Fruit fly (Drosophila melanogaster) whole organism, embryonic: ENCODE measurements around the gene CG32813.

ENCODE experiments used
- ATbp ChIP-seq: fragments of 200-800 bp; sonication (Bioruptor generic); optimal IDR thresholded peaks from 2 replicates; lab custom pipeline; 2017; ENCODE audit warnings: missing biosample characterization, mild to moderate bottlenecking, missing genetic modification characterization, missing genetic modification reagents
- Abd-B ChIP-seq: fragments of 200-800 bp; sonication (Bioruptor generic); optimal IDR thresholded peaks from 2 replicates; lab custom pipeline; 2018; ENCODE audit warnings: missing biosample characterization, mild to moderate bottlenecking, missing genetic modification characterization, moderate library complexity
- Aef1 ChIP-seq: fragments of 200-800 bp; sonication (Bioruptor generic); IDR thresholded peaks from 3 replicates; pipeline ENCODE4 v1.3.6; 2022; ENCODE audit warnings: missing biosample characterization, missing genetic modification characterization
- CG11085 ChIP-seq: fragments of 200-800 bp; sonication (Bioruptor generic); IDR thresholded peaks from 2 replicates; pipeline ENCODE4 v1.3.6; 2022; ENCODE audit warnings: missing biosample characterization, missing genetic modification characterization
- CG11723 ChIP-seq: fragments of 200-800 bp; sonication (Bioruptor generic); optimal IDR thresholded peaks from 2 replicates; lab custom pipeline; 2017; ENCODE audit warnings: missing biosample characterization, mild to moderate bottlenecking, missing genetic modification characterization
- CG12744 ChIP-seq: fragments of 200-800 bp; sonication (Bioruptor generic); optimal IDR thresholded peaks from 2 replicates; lab custom pipeline; 2016; ENCODE audit warnings: missing biosample characterization, missing genetic modification characterization
- CG14860 ChIP-seq: fragments of 200-800 bp; sonication (Bioruptor generic); IDR thresholded peaks from 3 replicates; pipeline ENCODE4 v1.3.6; 2022; ENCODE audit warnings: missing biosample characterization, missing genetic modification characterization; ENCODE audit not compliant: partially characterized antibody
- CG14965 ChIP-seq: fragments of 200-800 bp; sonication (Bioruptor generic); optimal IDR thresholded peaks from 2 replicates; lab custom pipeline; 2016; ENCODE audit warnings: missing biosample characterization, missing genetic modification characterization, borderline replicate concordance
- CG17385 ChIP-seq: fragments of 200-800 bp; sonication (Bioruptor generic); optimal IDR thresholded peaks from 3 replicates; lab custom pipeline; 2018; ENCODE audit warnings: missing biosample characterization, mild to moderate bottlenecking, missing genetic modification characterization
- CG2129 ChIP-seq: fragments of 200-800 bp; sonication (Bioruptor generic); IDR thresholded peaks from 2 replicates; pipeline ENCODE4 v1.3.6; 2022; ENCODE audit warnings: missing biosample characterization, missing genetic modification characterization; ENCODE audit not compliant: partially characterized antibody
- CG4730 ChIP-seq: fragments of 200-800 bp; sonication (Bioruptor generic); IDR thresholded peaks from 2 replicates; pipeline ENCODE4 v1.3.6; 2022; ENCODE audit warnings: missing biosample characterization, missing genetic modification characterization
- CG6254 ChIP-seq: fragments of 200-800 bp; sonication (Bioruptor generic); optimal IDR thresholded peaks from 3 replicates; lab custom pipeline; 2017; ENCODE audit warnings: mild to moderate bottlenecking, missing biosample characterization, missing genetic modification reagents, missing genetic modification characterization
- Deaf1 ChIP-seq: fragments of 200-800 bp; optimal IDR thresholded peaks from 3 replicates; lab custom pipeline; 2019; ENCODE audit warnings: missing biosample characterization, mild to moderate bottlenecking, missing genetic modification characterization, moderate library complexity
- Dfd ChIP-seq, 2 experiments: fragments of >200 bp; optimal IDR thresholded peaks; 2 replicates each; lab custom pipeline; 2017; ENCODE audit warnings: missing biosample characterization in 2 of 2, missing genetic modification characterization in 2 of 2
- Doc3 ChIP-seq: fragments of 200-800 bp; sonication (Bioruptor generic); IDR thresholded peaks from 3 replicates; pipeline ENCODE4 v1.3.6; 2022; ENCODE audit warnings: missing biosample characterization, missing genetic modification characterization; ENCODE audit not compliant: partially characterized antibody
- Dp ChIP-seq: fragments of 200-800 bp; sonication (Bioruptor generic); optimal IDR thresholded peaks from 2 replicates; lab custom pipeline; 2018; ENCODE audit warnings: missing biosample characterization, mild to moderate bottlenecking, missing genetic modification characterization, moderate library complexity
- H15 ChIP-seq: fragments of 200-800 bp; sonication (Bioruptor generic); IDR thresholded peaks from 3 replicates; pipeline ENCODE4 v1.3.6; 2022; ENCODE audit warnings: missing biosample characterization, missing genetic modification characterization
- Hmx ChIP-seq: fragments of 200-800 bp; sonication (Bioruptor generic); optimal IDR thresholded peaks from 2 replicates; lab custom pipeline; 2016; ENCODE audit warnings: missing biosample characterization, missing genetic modification characterization
- Lim3 ChIP-seq: fragments of 200-800 bp; sonication (Bioruptor generic); IDR thresholded peaks from 2 replicates; pipeline ENCODE4 v1.3.6; 2022; ENCODE audit warnings: missing biosample characterization, missing genetic modification characterization
- Lpt ChIP-seq: fragments of >200 bp; optimal IDR thresholded peaks from 2 replicates; lab custom pipeline; 2018; ENCODE audit warnings: missing biosample characterization, missing genetic modification characterization
- MESR4 ChIP-seq: fragments of 200-800 bp; sonication (Bioruptor generic); optimal IDR thresholded peaks from 2 replicates; lab custom pipeline; 2018; ENCODE audit warnings: missing biosample characterization, mild to moderate bottlenecking, missing genetic modification characterization, moderate library complexity
- PHDP ChIP-seq: fragments of 200-800 bp; sonication (Bioruptor generic); optimal IDR thresholded peaks from 3 replicates; lab custom pipeline; 2018; ENCODE audit warnings: missing biosample characterization, mild to moderate bottlenecking, missing genetic modification characterization, moderate library complexity
- Pdp1 ChIP-seq, 2 experiments: fragments of 200-800 bp; sonication (Bioruptor generic); optimal IDR thresholded peaks; 3 replicates each; lab custom pipeline; 2016; ENCODE audit warnings: missing biosample characterization in 2 of 2, missing genetic modification characterization in 2 of 2, mild to moderate bottlenecking in 1 of 2, moderate library complexity in 1 of 2
- Sin3A ChIP-seq: fragments of >200 bp; optimal IDR thresholded peaks from 2 replicates; lab custom pipeline; 2018
- Ssrp ChIP-seq: fragments of 200-800 bp; sonication (Bioruptor generic); optimal IDR thresholded peaks from 2 replicates; lab custom pipeline; 2018; ENCODE audit warnings: missing biosample characterization, mild to moderate bottlenecking, missing genetic modification characterization, moderate library complexity
- ap ChIP-seq: fragments of 200-800 bp; sonication (Bioruptor generic); IDR thresholded peaks from 2 replicates; pipeline ENCODE4 v1.3.6; 2022; ENCODE audit warnings: missing biosample characterization, missing genetic modification characterization
- bab2 ChIP-seq: fragments of 200-800 bp; sonication (Bioruptor generic); optimal IDR thresholded peaks from 2 replicates; lab custom pipeline; 2016; ENCODE audit warnings: missing biosample characterization, missing genetic modification characterization
- bsh ChIP-seq, 2 experiments: fragments of 200-800 bp; sonication (Bioruptor generic); optimal IDR thresholded peaks; 2 replicates each; lab custom pipeline; 2017 to 2018; ENCODE audit warnings: mild to moderate bottlenecking in 2 of 2, missing biosample characterization in 2 of 2, missing genetic modification characterization in 2 of 2, moderate library complexity in 1 of 2
- cg ChIP-seq: fragments of 200-800 bp; sonication (Bioruptor generic); optimal IDR thresholded peaks from 3 replicates; lab custom pipeline; 2019; ENCODE audit warnings: missing biosample characterization, mild to moderate bottlenecking, missing genetic modification characterization, moderate library complexity
- chinmo ChIP-seq: fragments of 200-800 bp; sonication (Bioruptor generic); IDR thresholded peaks from 4 replicates; pipeline ENCODE4 v1.3.6; 2022; ENCODE audit warnings: missing biosample characterization, missing genetic modification characterization; ENCODE audit not compliant: partially characterized antibody
- crol ChIP-seq: fragments of 200-800 bp; sonication (Bioruptor generic); IDR thresholded peaks from 2 replicates; pipeline ENCODE4 v1.3.6; 2022; ENCODE audit warnings: missing biosample characterization, missing genetic modification characterization
- ftz-f1 ChIP-seq: fragments of 200-800 bp; sonication (Bioruptor generic); optimal IDR thresholded peaks from 2 replicates; lab custom pipeline; 2016; ENCODE audit warnings: missing biosample characterization, missing genetic modification characterization
- ind ChIP-seq: fragments of 200-800 bp; sonication (Bioruptor generic); optimal IDR thresholded peaks from 3 replicates; lab custom pipeline; 2016; ENCODE audit warnings: missing biosample characterization, missing genetic modification characterization
- insv ChIP-seq, 2 experiments: fragments of 200-800 bp; sonication (Bioruptor generic); optimal IDR thresholded peaks; 3 replicates each; lab custom pipeline; 2016 to 2018; ENCODE audit warnings: missing biosample characterization in 2 of 2, missing genetic modification characterization in 2 of 2
- nerfin-1 ChIP-seq: fragments of 200-800 bp; sonication (Bioruptor generic); optimal IDR thresholded peaks from 3 replicates; lab custom pipeline; 2019; ENCODE audit warnings: missing biosample characterization, mild to moderate bottlenecking, missing genetic modification characterization, moderate library complexity
- oc ChIP-seq: fragments of 200-800 bp; sonication (Bioruptor generic); optimal IDR thresholded peaks from 2 replicates; lab custom pipeline; 2018; ENCODE audit warnings: missing biosample characterization, mild to moderate bottlenecking, missing genetic modification characterization, moderate library complexity
- otp ChIP-seq: fragments of 200-800 bp; sonication (Bioruptor generic); IDR thresholded peaks from 3 replicates; pipeline ENCODE4, ENCODE4 v1.3.6; 2022; ENCODE audit warnings: missing biosample characterization, missing genetic modification characterization
- p53 ChIP-seq: fragments of 200-800 bp; sonication (Bioruptor generic); optimal IDR thresholded peaks from 2 replicates; lab custom pipeline; 2016; ENCODE audit warnings: missing biosample characterization, missing genetic modification characterization
- pb ChIP-seq: fragments of 200-800 bp; sonication (Bioruptor generic); optimal IDR thresholded peaks from 3 replicates; lab custom pipeline; 2016; ENCODE audit warnings: missing biosample characterization, missing genetic modification characterization
- scrt ChIP-seq: fragments of 200-800 bp; sonication (Bioruptor generic); optimal IDR thresholded peaks from 2 replicates; lab custom pipeline; 2018; ENCODE audit warnings: missing biosample characterization, mild to moderate bottlenecking, missing genetic modification characterization, moderate library complexity
- seq ChIP-seq: fragments of 200-800 bp; sonication (Bioruptor generic); IDR thresholded peaks from 2 replicates; pipeline ENCODE4 v1.3.6; 2022; ENCODE audit warnings: missing biosample characterization, missing genetic modification characterization
- slp2 ChIP-seq: fragments of 200-800 bp; sonication (Bioruptor generic); optimal IDR thresholded peaks from 2 replicates; lab custom pipeline; 2016; ENCODE audit warnings: missing biosample characterization, missing genetic modification characterization
- tap ChIP-seq: fragments of 200-800 bp; optimal IDR thresholded peaks from 3 replicates; lab custom pipeline; 2019; ENCODE audit warnings: missing biosample characterization, mild to moderate bottlenecking, missing genetic modification characterization, moderate library complexity
- tgo ChIP-seq: fragments of 200-800 bp; sonication (Bioruptor generic); IDR thresholded peaks from 3 replicates; pipeline ENCODE4 v1.3.6; 2022; ENCODE audit warnings: missing biosample characterization, missing genetic modification characterization
- z ChIP-seq: fragments of 200-800 bp; sonication (Bioruptor generic); IDR thresholded peaks from 3 replicates; pipeline ENCODE4 v1.3.6; 2022; ENCODE audit warnings: missing biosample characterization, missing genetic modification characterization

CG32813 gene

dm6 chrX:1388148-1388703 lies 7.5 kb downstream of the CG32813 start (continued):
- TF ChIP-seq chinmo (GFP tag; lab: Robert Waterston, UW), result 0 out of 4 replicates have a peak, but pooled peaks have one; percentile 30
- no peak for TF ChIP-seq p53 (GFP tag; lab: Kevin White, UChicago)
- TF ChIP-seq scrt (GFP tag; lab: Kevin White, UChicago), result peak; percentile 73
- no peak for TF ChIP-seq bsh (GFP tag; optimal IDR thresholded peaks at IDR 0.05; lab: Kevin White, UChicago)
- no peak for TF ChIP-seq CG14860 (GFP tag; lab: Robert Waterston, UW)
- TF ChIP-seq Doc3 (GFP tag; lab: Robert Waterston, UW), result peak; percentile 36; the same call in 1 of the 3 replicates
- TF ChIP-seq Deaf1, result peak; percentile 79
- TF ChIP-seq tgo (GFP tag; lab: Robert Waterston, UW), result no peak
- peak; percentile 5 for TF ChIP-seq nerfin-1 (tag; lab: Kevin White, UChicago)
- no peak for TF ChIP-seq CG12744 (GFP tag; lab: Kevin White, UChicago)
- TF ChIP-seq CG17385 (GFP tag; lab: Kevin White, UChicago), result peak; percentile 73
- peak; percentile 70 for TF ChIP-seq Lpt
- TF ChIP-seq ind, result no peak
- no peak for TF ChIP-seq insv (GFP tag; optimal IDR thresholded peaks at IDR 0.05; lab: Kevin White, UChicago)
- no peak for TF ChIP-seq ftz-f1 (GFP tag; lab: Kevin White, UChicago)
- no peak for TF ChIP-seq Dfd (GFP tag; optimal IDR thresholded peaks at IDR 0.05; lab: Kevin White, UChicago)
- no peak for TF ChIP-seq tap (tag; lab: Kevin White, UChicago)
- TF ChIP-seq CG14965 (GFP tag; lab: Kevin White, UChicago), result no peak
- TF ChIP-seq pb (GFP tag; lab: Kevin White, UChicago), result no peak
- no peak for TF ChIP-seq Abd-B
- TF ChIP-seq CG11085, result no peak
- TF ChIP-seq MESR4 (GFP tag; lab: Kevin White, UChicago), result no peak
- TF ChIP-seq Hmx, result no peak
- TF ChIP-seq slp2, result no peak
- TF ChIP-seq cg, result peak; percentile 78
- TF ChIP-seq seq (GFP tag; lab: Robert Waterston, UW), result no peak
- no peak for TF ChIP-seq Dp (GFP tag; lab: Kevin White, UChicago)
- TF ChIP-seq Lim3, result no peak
- no peak for TF ChIP-seq Sin3A (lab: Kevin White, UChicago)
- TF ChIP-seq z (GFP tag; lab: Robert Waterston, UW), result peak; percentile 67
- TF ChIP-seq crol, result peak; percentile 95
- no peak for TF ChIP-seq H15 (GFP tag; lab: Robert Waterston, UW)
- TF ChIP-seq CG4730, result no peak
- TF ChIP-seq ATbp (GFP tag; lab: Kevin White, UChicago), result peak; percentile 11
- no peak for TF ChIP-seq bab2 (GFP tag; lab: Kevin White, UChicago)
- TF ChIP-seq CG2129 (GFP tag; lab: Robert Waterston, UW), result no peak
- TF ChIP-seq Pdp1 (GFP tag; optimal IDR thresholded peaks at IDR 0.05; lab: Kevin White, UChicago), result no peak
- TF ChIP-seq CG6254, result peak; percentile 3
- 0 out of 3 replicates have a peak, but pooled peaks have one; percentile 19 for TF ChIP-seq otp
- peak; percentile 8 for TF ChIP-seq PHDP (tag; lab: Kevin White, UChicago)
- no peak for TF ChIP-seq oc (tag; lab: Kevin White, UChicago)
- peak; percentile 38; the same call in 1 of the 3 replicates for TF ChIP-seq Aef1 (GFP tag; lab: Robert Waterston, UW)
- TF ChIP-seq Ssrp (tag; lab: Kevin White, UChicago), result no peak
- TF ChIP-seq CG11723 (GFP tag; lab: Kevin White, UChicago), result no peak
- no peak for TF ChIP-seq ap
